Fruit fly (Drosophila melanogaster) whole organism, embryonic: ENCODE results near the gene Nost.

Experiments used
- CG18764 ChIP-seq: fragments of 200-800 bp; sonication (Bioruptor generic); optimal IDR thresholded peaks from 3 replicates; lab custom pipeline; 2016; ENCODE audit warnings: missing biosample characterization, missing genetic modification characterization
- aop ChIP-seq: fragments of 200-800 bp; sonication (Bioruptor generic); IDR thresholded peaks from 2 replicates; pipeline ENCODE4 v1.3.6; 2022; ENCODE audit warnings: missing biosample characterization, missing genetic modification characterization
- bbx ChIP-seq: fragments of 200-800 bp; sonication (Bioruptor generic); IDR thresholded peaks from 2 replicates; pipeline ENCODE4 v1.3.6; 2022; ENCODE audit warnings: missing biosample characterization, missing genetic modification characterization; ENCODE audit not compliant: partially characterized antibody
- cad ChIP-seq: fragments of >200 bp; optimal IDR thresholded peaks from 2 replicates; lab custom pipeline; 2017; ENCODE audit warnings: missing biosample characterization, missing genetic modification characterization
- esg ChIP-seq: fragments of 200-800 bp; sonication (Bioruptor generic); conservative IDR thresholded peaks from 2 replicates; pipeline ENCODE4 v1.3.6; 2022; ENCODE audit warnings: missing biosample characterization, missing genetic modification characterization
- knrl ChIP-seq: fragments of 200-800 bp; sonication (Bioruptor generic); IDR thresholded peaks from 3 replicates; pipeline ENCODE4 v1.3.6; 2022; ENCODE audit warnings: missing biosample characterization, missing genetic modification characterization; ENCODE audit not compliant: partially characterized antibody
- twi ChIP-seq: fragments of 200-800 bp; optimal IDR thresholded peaks from 2 replicates; lab custom pipeline; 2019; ENCODE audit warnings: missing biosample characterization, mild to moderate bottlenecking, missing genetic modification characterization, moderate library complexity

DNA sequence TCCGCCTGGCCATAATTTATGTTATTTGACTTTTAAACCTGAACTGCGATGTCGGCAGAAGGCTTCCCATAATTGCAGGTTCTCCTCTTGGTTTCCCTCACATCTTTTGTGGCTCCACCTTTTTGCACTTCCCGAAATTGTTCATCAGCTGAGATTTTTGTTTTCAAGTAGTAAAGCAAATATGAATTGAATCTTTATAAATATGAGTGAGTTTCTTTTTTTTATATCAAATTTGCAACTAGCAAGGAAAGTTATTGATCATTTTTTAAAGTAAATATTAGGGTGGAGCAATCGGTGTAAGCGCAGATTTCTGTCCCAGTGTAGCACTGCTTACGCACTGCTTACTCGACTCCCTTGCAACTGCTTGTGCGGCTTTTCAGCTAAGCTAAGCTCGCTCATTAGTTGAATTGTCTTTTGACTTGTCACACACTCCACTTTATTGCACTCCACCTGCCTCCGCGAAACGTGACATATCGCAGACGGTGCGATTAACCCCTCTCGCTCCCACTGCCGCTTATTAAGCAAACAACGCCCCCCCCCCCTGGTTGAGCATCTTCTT is 16.5 kb downstream of the Nost start:
- TF ChIP-seq bbx (GFP tag; lab: Robert Waterston, UW) (no peak), aop (GFP tag; lab: Robert Waterston, UW) (no peak), knrl (GFP tag; lab: Robert Waterston, UW) (no peak), cad (GFP tag; lab: Kevin White, UChicago) (no peak), CG18764 (GFP tag; lab: Kevin White, UChicago) (no peak), esg (GFP tag; lab: Robert Waterston, UW) (no peak), twi (tag; lab: Kevin White, UChicago) (no peak)
